Worm (Caenorhabditis elegans) whole organism, young adult: Measurements from ENCODE around the gene F53B2.8.

Experiments used
- B0035.1 ChIP-seq: sonication (generic microtip); optimal IDR thresholded peaks from 2 replicates; lab custom pipeline; 2016; ENCODE audit warnings: missing genetic modification characterization, mild to moderate bottlenecking, missing compliant biosample characterization, missing genotype, missing genetic modification reagents
- B0261.1 ChIP-seq: sonication (generic microtip); optimal IDR thresholded peaks from 2 replicates; lab custom pipeline; 2016; ENCODE audit warnings: mild to moderate bottlenecking, missing genetic modification characterization, moderate library complexity, missing compliant biosample characterization
- B0336.3 ChIP-seq: fragments of 200-800 bp; sonication (Bioruptor generic); IDR thresholded peaks from 2 replicates; pipeline ENCODE4 v1.3.6; 2022; ENCODE audit warnings: missing genetic modification characterization, missing compliant biosample characterization
- F10E7.11 ChIP-seq: sonication (generic microtip); optimal IDR thresholded peaks from 2 replicates; lab custom pipeline; 2017; ENCODE audit warnings: mild to moderate bottlenecking, missing genetic modification characterization, moderate library complexity, missing compliant biosample characterization
- F33H1.4 ChIP-seq: fragments of 200-800 bp; sonication (Bioruptor generic); IDR thresholded peaks from 2 replicates; pipeline ENCODE4 v1.3.6; 2022; ENCODE audit warnings: missing genetic modification reagents, missing genetic modification characterization, missing compliant biosample characterization
- F37B4.10 ChIP-seq: fragments of 200-800 bp; sonication (Bioruptor generic); IDR thresholded peaks from 2 replicates; pipeline ENCODE4 v1.3.6; 2022; ENCODE audit warnings: missing genetic modification characterization, missing compliant biosample characterization
- F55B11.4 ChIP-seq: sonication (generic microtip); optimal IDR thresholded peaks from 2 replicates; lab custom pipeline; 2016; ENCODE audit warnings: missing compliant biosample characterization, missing genetic modification characterization, borderline replicate concordance; ENCODE audit not compliant: insufficient read depth
- T26A5.8 ChIP-seq: sonication (generic microtip); optimal IDR thresholded peaks from 2 replicates; lab custom pipeline; 2016; ENCODE audit warnings: missing genetic modification characterization, missing compliant biosample characterization
- Y95B8A.8 ChIP-seq: fragments of 200-800 bp; sonication (Bioruptor generic); IDR thresholded peaks from 2 replicates; pipeline ENCODE4 v1.3.6; 2022; ENCODE audit warnings: missing genetic modification reagents, missing genetic modification characterization, missing compliant biosample characterization
- ZK185.1 ChIP-seq: sonication (generic microtip); optimal IDR thresholded peaks from 2 replicates; lab custom pipeline; 2016; ENCODE audit warnings: mild to moderate bottlenecking, missing genetic modification characterization, missing compliant biosample characterization; ENCODE audit not compliant: poor library complexity, severe bottlenecking
- aptf-3 ChIP-seq: fragments of 200-800 bp; sonication (Bioruptor generic); IDR thresholded peaks from 2 replicates; pipeline ENCODE4 v1.3.6; 2022; ENCODE audit warnings: missing genetic modification characterization, missing compliant biosample characterization
- atf-7 ChIP-seq: sonication (generic microtip); optimal IDR thresholded peaks from 2 replicates; lab custom pipeline; 2017; ENCODE audit warnings: mild to moderate bottlenecking, missing genetic modification characterization, missing compliant biosample characterization
- athp-1 ChIP-seq: sonication (generic microtip); optimal IDR thresholded peaks from 2 replicates; lab custom pipeline; 2017; ENCODE audit warnings: mild to moderate bottlenecking, missing genetic modification characterization, missing compliant biosample characterization
- attf-6 ChIP-seq: fragments of 200-800 bp; sonication (Bioruptor generic); IDR thresholded peaks from 2 replicates; pipeline ENCODE4 v1.3.6; 2022; ENCODE audit warnings: missing genetic modification reagents, missing genetic modification characterization, missing compliant biosample characterization
- ceh-100 ChIP-seq: fragments of 200-800 bp; sonication (Bioruptor generic); IDR thresholded peaks from 2 replicates; pipeline ENCODE4 v1.3.6; 2022; ENCODE audit warnings: missing genetic modification reagents, missing genetic modification characterization, missing compliant biosample characterization
- ceh-79 ChIP-seq: sonication (generic microtip); optimal IDR thresholded peaks from 2 replicates; lab custom pipeline; 2017; ENCODE audit warnings: mild to moderate bottlenecking, missing genetic modification characterization, missing compliant biosample characterization
- dox-1 ChIP-seq: fragments of 200-800 bp; sonication (Bioruptor generic); IDR thresholded peaks from 2 replicates; pipeline ENCODE4 v1.3.6; 2022; ENCODE audit warnings: missing genetic modification reagents, missing genetic modification characterization, missing compliant biosample characterization
- egl-18 ChIP-seq: fragments of 200-800 bp; sonication (Bioruptor generic); IDR thresholded peaks from 2 replicates; pipeline ENCODE4 v1.3.6; 2022; ENCODE audit warnings: missing genetic modification reagents, missing genetic modification characterization, missing compliant biosample characterization
- ets-4 ChIP-seq: fragments of 200-800 bp; sonication (Bioruptor generic); optimal IDR thresholded peaks from 2 replicates; lab custom pipeline; 2018; ENCODE audit warnings: mild to moderate bottlenecking, missing genetic modification characterization, missing compliant biosample characterization
- gei-17 ChIP-seq: fragments of 200-800 bp; sonication (Bioruptor generic); optimal IDR thresholded peaks from 2 replicates; lab custom pipeline; 2018; ENCODE audit warnings: mild to moderate bottlenecking, missing genetic modification characterization, missing compliant biosample characterization
- him-1 ChIP-seq: sonication (generic microtip); optimal IDR thresholded peaks from 2 replicates; lab custom pipeline; 2016; ENCODE audit warnings: missing genotype, missing genetic modification reagents, missing genetic modification characterization, missing compliant biosample characterization
- hlh-26 ChIP-seq: fragments of 200-800 bp; sonication (Bioruptor generic); conservative IDR thresholded peaks from 2 replicates; pipeline ENCODE4 v1.3.6; 2022; ENCODE audit warnings: missing genetic modification reagents, missing genetic modification characterization, missing compliant biosample characterization
- hrde-1 ChIP-seq: sonication (generic microtip); optimal IDR thresholded peaks from 2 replicates; lab custom pipeline; 2016; ENCODE audit warnings: missing genetic modification characterization, mild to moderate bottlenecking, missing compliant biosample characterization, moderate library complexity, missing genotype, missing genetic modification reagents, borderline replicate concordance
- hsf-1 ChIP-seq: fragments of 200-800 bp; sonication (Bioruptor generic); IDR thresholded peaks from 2 replicates; pipeline ENCODE4 v1.3.6; 2022; ENCODE audit warnings: missing genetic modification reagents, missing genetic modification characterization, missing compliant biosample characterization
- let-526 ChIP-seq: fragments of 200-800 bp; sonication (Bioruptor generic); IDR thresholded peaks from 2 replicates; pipeline ENCODE4 v1.3.6; 2022; ENCODE audit warnings: missing genetic modification reagents, missing genetic modification characterization, missing compliant biosample characterization
- lir-1 ChIP-seq: fragments of 200-800 bp; sonication (Bioruptor generic); conservative IDR thresholded peaks from 2 replicates; pipeline ENCODE4 v1.3.6; 2022; ENCODE audit warnings: missing genetic modification reagents, missing genetic modification characterization, missing compliant biosample characterization
- lsy-27 ChIP-seq: sonication (generic microtip); optimal IDR thresholded peaks from 2 replicates; lab custom pipeline; 2017; ENCODE audit warnings: missing genetic modification characterization, mild to moderate bottlenecking, missing compliant biosample characterization, antibody characterized with exemption, missing genotype, borderline replicate concordance; ENCODE audit not compliant: insufficient read depth
- madf-10 ChIP-seq: sonication (generic microtip); optimal IDR thresholded peaks from 2 replicates; lab custom pipeline; 2016; ENCODE audit warnings: mild to moderate bottlenecking, missing genetic modification characterization, missing compliant biosample characterization
- mcd-1 ChIP-seq: fragments of 200-800 bp; sonication (Bioruptor generic); IDR thresholded peaks from 2 replicates; pipeline ENCODE4 v1.3.6; 2022; ENCODE audit warnings: missing genetic modification reagents, missing genetic modification characterization, missing compliant biosample characterization
- mel-28 ChIP-seq: sonication (generic microtip); optimal IDR thresholded peaks from 2 replicates; lab custom pipeline; 2016; ENCODE audit warnings: borderline replicate concordance, mild to moderate bottlenecking, missing genetic modification characterization, missing compliant biosample characterization
- nfya-1 ChIP-seq: sonication (generic microtip); optimal IDR thresholded peaks from 2 replicates; lab custom pipeline; 2017; ENCODE audit warnings: antibody characterized with exemption, missing compliant biosample characterization, missing genetic modification characterization, borderline replicate concordance; ENCODE audit not compliant: insufficient read depth
- nfya-2 ChIP-seq: fragments of 200-800 bp; sonication (Bioruptor generic); IDR thresholded peaks from 2 replicates; pipeline ENCODE4 v1.3.6; 2022; ENCODE audit warnings: missing genetic modification reagents, missing genetic modification characterization, missing compliant biosample characterization
- nfyb-1 ChIP-seq: fragments of 200-800 bp; sonication (Bioruptor generic); IDR thresholded peaks from 2 replicates; pipeline ENCODE4 v1.3.6; 2022; ENCODE audit warnings: missing genetic modification reagents, missing genetic modification characterization, missing compliant biosample characterization
- nhr-179 ChIP-seq: sonication (generic microtip); optimal IDR thresholded peaks from 2 replicates; lab custom pipeline; 2016; ENCODE audit warnings: mild to moderate bottlenecking, missing genetic modification characterization, missing compliant biosample characterization
- nhr-90 ChIP-seq: sonication (generic microtip); optimal IDR thresholded peaks from 2 replicates; lab custom pipeline; 2016; ENCODE audit warnings: missing genotype, mild to moderate bottlenecking, missing genetic modification characterization, missing compliant biosample characterization
- pbrm-1 ChIP-seq: fragments of 200-800 bp; sonication (Bioruptor generic); IDR thresholded peaks from 2 replicates; pipeline ENCODE4 v1.3.6; 2022; ENCODE audit warnings: missing genetic modification reagents, missing genetic modification characterization, missing compliant biosample characterization
- sdz-38 ChIP-seq: sonication (generic microtip); optimal IDR thresholded peaks from 2 replicates; lab custom pipeline; 2016; ENCODE audit warnings: missing genotype, missing genetic modification characterization, missing compliant biosample characterization
- snpc-1.1 ChIP-seq: sonication (generic microtip); optimal IDR thresholded peaks from 2 replicates; lab custom pipeline; 2017; ENCODE audit warnings: missing genetic modification characterization, mild to moderate bottlenecking, missing compliant biosample characterization, antibody characterized with exemption, moderate library complexity, missing genotype, missing genetic modification reagents; ENCODE audit not compliant: insufficient read depth
- somi-1 ChIP-seq: fragments of 200-800 bp; sonication (Bioruptor generic); optimal IDR thresholded peaks from 2 replicates; lab custom pipeline; 2018; ENCODE audit warnings: mild to moderate bottlenecking, missing genetic modification characterization, missing compliant biosample characterization
- sptf-2 ChIP-seq: fragments of 200-800 bp; sonication (Bioruptor generic); optimal IDR thresholded peaks from 2 replicates; lab custom pipeline; 2018; ENCODE audit warnings: mild to moderate bottlenecking, missing genetic modification characterization, missing compliant biosample characterization
- tbx-9 ChIP-seq: sonication (generic microtip); optimal IDR thresholded peaks from 2 replicates; lab custom pipeline; 2016; ENCODE audit warnings: borderline replicate concordance, missing genetic modification characterization, inconsistent platforms, missing compliant biosample characterization
- tlf-1 ChIP-seq: fragments of 200-800 bp; sonication (Bioruptor generic); optimal IDR thresholded peaks from 2 replicates; lab custom pipeline; 2018; ENCODE audit warnings: mild to moderate bottlenecking, missing genetic modification characterization, missing compliant biosample characterization
- unc-130 ChIP-seq: sonication (generic microtip); optimal IDR thresholded peaks from 2 replicates; lab custom pipeline; 2016; ENCODE audit warnings: missing genetic modification reagents, missing genetic modification characterization, missing compliant biosample characterization
- unc-62 ChIP-seq: fragments of 150-350 bp; optimal IDR thresholded peaks from 2 replicates; lab custom pipeline; 2014; ENCODE audit warnings: missing biosample characterization, missing genetic modification reagents, missing genetic modification characterization
- zfh-2 ChIP-seq: fragments of 200-800 bp; sonication (Bioruptor generic); conservative IDR thresholded peaks from 2 replicates; pipeline ENCODE4 v1.3.6; 2022; ENCODE audit warnings: missing genetic modification reagents, missing genetic modification characterization, missing compliant biosample characterization
- zim-3 ChIP-seq: sonication (generic microtip); optimal IDR thresholded peaks from 2 replicates; lab custom pipeline; 2017; ENCODE audit warnings: mild to moderate bottlenecking, missing genetic modification characterization, moderate library complexity, missing compliant biosample characterization
- ztf-28 ChIP-seq: fragments of 200-800 bp; sonication (Bioruptor generic); IDR thresholded peaks from 2 replicates; pipeline ENCODE4 v1.3.6; 2022; ENCODE audit warnings: missing genetic modification reagents, missing genetic modification characterization, missing compliant biosample characterization

F53B2.8 gene

DNA sequence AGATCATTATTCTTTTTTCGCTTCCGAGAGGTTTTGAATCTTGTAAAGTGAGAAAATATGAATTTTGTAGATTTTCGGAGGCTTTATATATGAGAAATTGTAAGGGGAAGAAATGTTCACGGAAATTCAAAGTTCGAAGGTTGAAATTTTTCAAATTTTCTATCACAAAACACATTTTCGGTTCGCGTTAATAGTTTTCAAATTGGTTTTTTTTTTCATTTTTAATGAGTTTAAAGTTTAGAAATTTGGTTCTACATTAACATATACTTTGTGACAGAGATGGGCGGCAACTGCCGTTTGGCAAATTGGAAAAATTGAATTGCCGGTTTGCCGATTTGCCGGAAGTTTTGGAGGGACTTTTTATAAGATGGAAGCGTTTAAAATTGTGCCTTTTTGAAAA, 43.9 kb upstream of the F53B2.8 start, which contains the start of gene K08E7.4:
TSS of gene K08E7.4 (minus strand) at position 101 of the 400 bp plus-strand sequence.
- TF ChIP-seq nfyb-1 (GFP tag; lab: Robert Waterston, UW) (no peak), dox-1 (GFP tag; lab: Robert Waterston, UW) (no peak), zim-3 (tag; lab: Kevin White, UChicago) (no peak), F55B11.4 (tag; lab: Kevin White, UChicago) (no peak), nfya-2 (GFP tag; lab: Robert Waterston, UW) (no peak), hrde-1 (no peak), nhr-90 (no peak), ets-4 (no peak)

DNA sequence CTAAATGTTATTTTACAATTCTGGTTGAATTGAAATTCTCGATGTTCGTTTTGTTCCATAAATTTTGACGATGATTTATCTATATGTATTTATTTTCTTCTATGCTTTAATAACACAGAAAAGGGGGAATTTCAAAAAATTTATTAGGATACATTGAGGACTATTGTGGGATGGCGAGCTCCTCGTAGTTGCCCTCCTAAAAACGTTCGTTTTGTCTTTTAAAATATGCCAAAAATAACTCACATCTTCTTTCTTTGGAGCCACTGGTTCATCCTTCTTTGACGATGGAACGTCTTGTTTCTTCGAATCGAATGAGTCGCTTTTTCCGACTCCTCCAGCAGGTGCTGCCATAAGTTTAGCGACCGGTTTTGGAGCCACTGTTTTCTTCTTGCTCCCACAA, 43.4 kb upstream of the F53B2.8 start:
- TF ChIP-seq T26A5.8 (peak; percentile 1), athp-1 (tag; lab: Kevin White, UChicago) (peak; percentile 45), lsy-27 (tag; lab: Kevin White, UChicago) (no peak), snpc-1.1 (tag; lab: Kevin White, UChicago) (no peak), dox-1 (GFP tag; lab: Robert Waterston, UW) (no peak), mcd-1 (no peak), F10E7.11 (tag; lab: Kevin White, UChicago) (no peak), zim-3 (tag; lab: Kevin White, UChicago) (no peak), let-526 (GFP tag; lab: Robert Waterston, UW) (no peak), F33H1.4 (no peak), hlh-26 (GFP tag; lab: Robert Waterston, UW) (no peak), unc-62 (GFP tag; lab: Kevin White, UChicago) (no peak), lir-1 (GFP tag; lab: Robert Waterston, UW) (no peak), somi-1 (no peak), sptf-2 (GFP tag; lab: Kevin White, UChicago) (no peak), ceh-79 (tag; lab: Kevin White, UChicago) (no peak), zfh-2 (GFP tag; lab: Robert Waterston, UW) (no peak), B0261.1 (tag; lab: Kevin White, UChicago) (no peak), pbrm-1 (GFP tag; lab: Robert Waterston, UW) (no peak), ZK185.1 (tag; lab: Kevin White, UChicago) (no peak), nhr-179 (tag; lab: Kevin White, UChicago) (no peak), gei-17 (GFP tag; lab: Kevin White, UChicago) (no peak), F37B4.10 (GFP tag; lab: Robert Waterston, UW) (no peak), aptf-3 (GFP tag; lab: Robert Waterston, UW) (no peak), mel-28 (tag; lab: Kevin White, UChicago) (no peak), him-1 (no peak), hsf-1 (GFP tag; lab: Robert Waterston, UW) (peak; percentile 62), unc-130 (GFP tag; lab: Kevin White, UChicago) (peak; percentile 33), ztf-28 (GFP tag; lab: Robert Waterston, UW) (no peak), tlf-1 (GFP tag; lab: Kevin White, UChicago) (no peak), attf-6 (GFP tag; lab: Robert Waterston, UW) (0 out of 2 replicates have a peak, but pooled peaks have one; percentile 41), hrde-1 (peak; percentile 61), madf-10 (tag; lab: Kevin White, UChicago) (no peak), B0336.3 (GFP tag; lab: Robert Waterston, UW) (peak; percentile 66), nfya-1 (no peak), ceh-100 (GFP tag; lab: Robert Waterston, UW) (no peak), Y95B8A.8 (no peak), egl-18 (GFP tag; lab: Robert Waterston, UW) (no peak), sdz-38 (no peak), B0035.1 (tag; lab: Kevin White, UChicago) (no peak), tbx-9 (no peak), atf-7 (tag; lab: Kevin White, UChicago) (peak; percentile 1)
